Fruit fly (Drosophila melanogaster): ENCODE measurements around the gene CG32756.
A peak's percentile ranks its signal among the peaks of the same experiment; 100 is the strongest.

CG32756 gene

dm6 chrX:5980883-5981282, 35.4 kb downstream of the CG32756 start (continued):
- peak; percentile 41; the same call in 1 of the 3 replicates for TF ChIP-seq sr (GFP tag; IDR thresholded peaks at IDR 0.05)
- TF ChIP-seq CG16815 (GFP tag; optimal IDR thresholded peaks at IDR 0.05), result peak; percentile 12
- TF ChIP-seq CG2889 (GFP tag; IDR thresholded peaks at IDR 0.05), result peak; percentile 72; the same call in 2 of the 3 replicates
- TF ChIP-seq CG18262 (tag; optimal IDR thresholded peaks at IDR 0.05), result peak; percentile 61
- TF ChIP-seq CG9215 (GFP tag; IDR thresholded peaks at IDR 0.05), result peak; percentile 74
- TF ChIP-seq Usf (GFP tag; optimal IDR thresholded peaks at IDR 0.05), result peak; percentile 30
- TF ChIP-seq B-H2 (GFP tag; optimal IDR thresholded peaks at IDR 0.05), result no peak
- TF ChIP-seq CG9609 (GFP tag; optimal IDR thresholded peaks at IDR 0.05), result peak; percentile 23
- peak; percentile 7 for TF ChIP-seq CG6654 (GFP tag; optimal IDR thresholded peaks at IDR 0.05)
- no peak for TF ChIP-seq CG17802 (tag; optimal IDR thresholded peaks at IDR 0.05)
- TF ChIP-seq HLH54F (GFP tag; optimal IDR thresholded peaks at IDR 0.05), result peak; percentile 61
- peak; percentile 52 for TF ChIP-seq CG4820 (GFP tag; optimal IDR thresholded peaks at IDR 0.05)
- TF ChIP-seq Sox102F (GFP tag; optimal IDR thresholded peaks at IDR 0.05), result peak; percentile 79
- peak; percentile 17 for TF ChIP-seq CG33213 (GFP tag; optimal IDR thresholded peaks at IDR 0.05)
- TF ChIP-seq Mes4 (GFP tag; optimal IDR thresholded peaks at IDR 0.05), result peak; percentile 4
- TF ChIP-seq otp (GFP tag; IDR thresholded peaks at IDR 0.05), result peak; percentile 71; the same call in 2 of the 3 replicates
- peak; percentile 49; the same call in 1 of the 3 replicates for TF ChIP-seq B-H1 (GFP tag; IDR thresholded peaks at IDR 0.05)
- no peak for TF ChIP-seq disco-r (GFP tag; optimal IDR thresholded peaks at IDR 0.05)
- TF ChIP-seq CG13624 (GFP tag; optimal IDR thresholded peaks at IDR 0.05), result peak; percentile 64
- TF ChIP-seq CG10979 (tag; optimal IDR thresholded peaks at IDR 0.05), result peak; percentile 43
- peak; percentile 88 for TF ChIP-seq row (GFP tag; IDR thresholded peaks at IDR 0.05)
- peak; percentile 23 for TF ChIP-seq CG7786 (GFP tag; optimal IDR thresholded peaks at IDR 0.05)
- no peak for TF ChIP-seq eyg (GFP tag; optimal IDR thresholded peaks at IDR 0.05)
- peak; percentile 69 for TF ChIP-seq CG30403 (GFP tag; optimal IDR thresholded peaks at IDR 0.05)
- peak; percentile 74 for TF ChIP-seq CG13424 (tag; optimal IDR thresholded peaks at IDR 0.05)
- TF ChIP-seq CG34224 (GFP tag; IDR thresholded peaks at IDR 0.05; ENCODE audit: partially characterized antibody), result no peak
- TF ChIP-seq CG1792 (GFP tag; optimal IDR thresholded peaks at IDR 0.05), result no peak
- peak; percentile 28 for TF ChIP-seq Camta (GFP tag; optimal IDR thresholded peaks at IDR 0.05)
- peak; percentile 74 for TF ChIP-seq cwo (GFP tag; optimal IDR thresholded peaks at IDR 0.05)
- peak; percentile 43 for TF ChIP-seq Nf-YB (GFP tag; optimal IDR thresholded peaks at IDR 0.05)
- no peak for TF ChIP-seq CG31388 (GFP tag; optimal IDR thresholded peaks at IDR 0.05)
- TF ChIP-seq CG18476 (GFP tag; optimal IDR thresholded peaks at IDR 0.05), result peak; percentile 30
- TF ChIP-seq CG15514 (GFP tag; optimal IDR thresholded peaks at IDR 0.05), result peak; percentile 70
- peak; percentile 79 for TF ChIP-seq CG3847 (GFP tag; IDR thresholded peaks at IDR 0.05)
- TF ChIP-seq oc (tag; optimal IDR thresholded peaks at IDR 0.05), result peak; percentile 62
- peak; percentile 64 for TF ChIP-seq CG18619 (GFP tag; optimal IDR thresholded peaks at IDR 0.05)
- TF ChIP-seq CG11456 (GFP tag; IDR thresholded peaks at IDR 0.05), result peak; percentile 81
- TF ChIP-seq CG11085 (GFP tag; IDR thresholded peaks at IDR 0.05), result peak; percentile 73
- TF ChIP-seq CG11504 (tag; optimal IDR thresholded peaks at IDR 0.05), result peak; percentile 82
- TF ChIP-seq odd (GFP tag; optimal IDR thresholded peaks at IDR 0.05), result peak; percentile 47
- TF ChIP-seq Dip2 (GFP tag; IDR thresholded peaks at IDR 0.05), result 0 out of 2 replicates have a peak, but pooled peaks have one; percentile 15
- no peak for TF ChIP-seq HmgD (GFP tag; optimal IDR thresholded peaks at IDR 0.05)
- peak; percentile 51 for TF ChIP-seq Ssrp (tag; optimal IDR thresholded peaks at IDR 0.05)
- TF ChIP-seq lmd (GFP tag; IDR thresholded peaks at IDR 0.05), result peak; percentile 87
- TF ChIP-seq CG10274 (GFP tag; optimal IDR thresholded peaks at IDR 0.05), result peak; percentile 36
- peak; percentile 69 to 72 for TF ChIP-seq dpn (GFP tag; optimal IDR thresholded peaks at IDR 0.05)
- TF ChIP-seq CG4328 (GFP tag; optimal IDR thresholded peaks at IDR 0.05), result no peak
- peak; percentile 70 for TF ChIP-seq CrebB (tag; optimal IDR thresholded peaks at IDR 0.05)
- peak; percentile 79 for TF ChIP-seq grau (tag; optimal IDR thresholded peaks at IDR 0.05)
- peak; percentile 45 for TF ChIP-seq Mad (GFP tag; optimal IDR thresholded peaks at IDR 0.05)
- TF ChIP-seq ranshi (GFP tag; IDR thresholded peaks at IDR 0.05), result peak; percentile 81
